Worm (Caenorhabditis elegans): ENCODE measurements around the gene F37H8.6.

DNA sequence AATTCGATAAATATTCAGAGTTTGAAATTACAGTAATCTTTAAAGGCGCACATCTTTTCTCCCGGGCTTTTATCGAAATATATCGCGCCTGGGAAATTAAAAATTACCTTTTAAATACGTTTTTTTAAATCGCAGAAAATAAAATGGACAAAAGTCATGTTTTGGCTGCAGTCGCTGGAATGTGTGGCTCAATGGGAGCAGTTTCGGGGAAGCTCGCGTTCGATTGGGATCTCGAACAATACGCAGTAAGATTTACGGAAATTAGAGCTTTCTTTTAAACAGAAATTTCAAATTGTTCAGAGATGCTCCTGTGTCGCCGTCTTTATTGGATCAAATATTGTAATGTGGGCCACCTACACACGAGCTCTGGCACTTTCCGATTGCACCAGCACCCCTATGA, 47.8 kb downstream of the F37H8.6 start, which contains the start of gene F40F8.12:
- TF ChIP-seq flt-1 (GFP tag; IDR thresholded peaks at IDR 0.05) (no peak), tab-1 (GFP tag; IDR thresholded peaks at IDR 0.05) (no peak), cog-1 (tag; optimal IDR thresholded peaks at IDR 0.05) (no peak), klf-2 (GFP tag; conservative IDR thresholded peaks at IDR 0.05) (no peak), T22C8.4 (GFP tag; IDR thresholded peaks at IDR 0.05) (no peak), ztf-29 (GFP tag; IDR thresholded peaks at IDR 0.05) (no peak), ref-1 (GFP tag; conservative IDR thresholded peaks at IDR 0.05) (no peak), ztf-23 (GFP tag; IDR thresholded peaks at IDR 0.05) (no peak), med-1 (GFP tag; optimal IDR thresholded peaks at IDR 0.05; ENCODE audit: insufficient read depth) (no peak)

Measured in whole organism, midembryonic.